Fruit fly (Drosophila melanogaster) whole organism, embryonic: ENCODE data around the gene goe.

ENCODE experiments used
- Abd-B ChIP-seq: fragments of 200-800 bp; sonication (Bioruptor generic); optimal IDR thresholded peaks from 2 replicates; lab custom pipeline; 2018; ENCODE audit warnings: missing biosample characterization, mild to moderate bottlenecking, missing genetic modification characterization, moderate library complexity
- Atf6 ChIP-seq: fragments of 200-800 bp; sonication (Bioruptor generic); IDR thresholded peaks from 2 replicates; pipeline ENCODE4 v1.3.6; 2022; ENCODE audit warnings: missing biosample characterization, missing genetic modification characterization
- B-H1 ChIP-seq: fragments of 200-800 bp; sonication (Bioruptor generic); IDR thresholded peaks from 3 replicates; pipeline ENCODE4 v1.3.6; 2022; ENCODE audit warnings: missing biosample characterization, missing genetic modification characterization
- CG12659 ChIP-seq: fragments of 200-800 bp; sonication (Bioruptor generic); optimal IDR thresholded peaks from 3 replicates; lab custom pipeline; 2017; ENCODE audit warnings: mild to moderate bottlenecking, missing biosample characterization, missing genetic modification reagents, missing genetic modification characterization
- CG14710 ChIP-seq: fragments of 200-800 bp; sonication (Bioruptor generic); optimal IDR thresholded peaks from 3 replicates; lab custom pipeline; 2019; ENCODE audit warnings: missing biosample characterization, mild to moderate bottlenecking, missing genetic modification characterization, moderate library complexity
- CG15479 ChIP-seq: fragments of 200-800 bp; sonication (Bioruptor generic); optimal IDR thresholded peaks from 3 replicates; lab custom pipeline; 2019; ENCODE audit warnings: missing biosample characterization, mild to moderate bottlenecking, missing genetic modification characterization, moderate library complexity
- CG2199 ChIP-seq: fragments of 200-800 bp; sonication (Bioruptor generic); IDR thresholded peaks from 3 replicates; pipeline ENCODE4 v1.3.6; 2022; ENCODE audit warnings: missing biosample characterization, missing genetic modification characterization
- CG34224 ChIP-seq: fragments of 200-800 bp; sonication (Bioruptor generic); IDR thresholded peaks from 3 replicates; pipeline ENCODE4 v1.3.6; 2022; ENCODE audit warnings: missing biosample characterization, missing genetic modification characterization; ENCODE audit not compliant: partially characterized antibody
- CG3995 ChIP-seq: fragments of 200-800 bp; sonication (Bioruptor generic); optimal IDR thresholded peaks from 3 replicates; lab custom pipeline; 2016; ENCODE audit warnings: missing biosample characterization, missing genetic modification characterization
- CG42726 ChIP-seq: fragments of 200-800 bp; sonication (Bioruptor generic); IDR thresholded peaks from 2 replicates; pipeline ENCODE4 v1.3.6; 2022; ENCODE audit warnings: missing biosample characterization, missing genetic modification characterization; ENCODE audit not compliant: partially characterized antibody
- CG43689 ChIP-seq: fragments of 200-800 bp; sonication (Bioruptor generic); IDR thresholded peaks from 2 replicates; pipeline ENCODE4 v1.3.6; 2022; ENCODE audit warnings: missing biosample characterization, missing genetic modification characterization
- CG7987 ChIP-seq: fragments of 200-800 bp; sonication (Bioruptor generic); optimal IDR thresholded peaks from 2 replicates; lab custom pipeline; 2018; ENCODE audit warnings: missing biosample characterization, mild to moderate bottlenecking, missing genetic modification characterization, moderate library complexity
- CG8089 ChIP-seq: fragments of 200-800 bp; sonication (Bioruptor generic); optimal IDR thresholded peaks from 3 replicates; lab custom pipeline; 2016; ENCODE audit warnings: missing biosample characterization, missing genetic modification characterization
- CG8924 ChIP-seq: fragments of 200-800 bp; optimal IDR thresholded peaks from 3 replicates; lab custom pipeline; 2019; ENCODE audit warnings: missing biosample characterization, mild to moderate bottlenecking, missing genetic modification characterization, moderate library complexity
- CHES-1-like ChIP-seq: fragments of 200-800 bp; sonication (Bioruptor generic); optimal IDR thresholded peaks from 2 replicates; lab custom pipeline; 2016; ENCODE audit warnings: missing biosample characterization, missing genetic modification characterization
- CTCF ChIP-seq: fragments of 200-800 bp; sonication (Bioruptor generic); optimal IDR thresholded peaks from 2 replicates; lab custom pipeline; 2017; ENCODE audit warnings: missing biosample characterization, mild to moderate bottlenecking, missing genetic modification characterization, moderate library complexity
- D ChIP-seq, 2 experiments: fragments of 200-800 bp in 1 of 2; fragments of >200 bp in 1 of 2; sonication (Bioruptor generic) in 1 of 2; optimal IDR thresholded peaks; 2 replicates in 1 of 2; 3 replicates in 1 of 2; lab custom pipeline; 2017; ENCODE audit warnings: mild to moderate bottlenecking in 1 of 2, missing biosample characterization in 1 of 2, missing genetic modification characterization in 1 of 2, missing genetic modification reagents in 1 of 2
- Dfd ChIP-seq, 2 experiments: fragments of >200 bp; optimal IDR thresholded peaks; 2 replicates each; lab custom pipeline; 2017; ENCODE audit warnings: missing biosample characterization in 2 of 2, missing genetic modification characterization in 2 of 2
- ERR ChIP-seq: fragments of 200-800 bp; sonication (Bioruptor generic); optimal IDR thresholded peaks from 2 replicates; lab custom pipeline; 2016; ENCODE audit warnings: missing biosample characterization, missing genetic modification characterization
- Eip74EF ChIP-seq, 2 experiments: fragments of 200-800 bp in 1 of 2; fragments of >200 bp in 1 of 2; sonication (Bioruptor generic) in 1 of 2; optimal IDR thresholded peaks; 2 replicates each; lab custom pipeline; 2017 to 2019; ENCODE audit warnings: missing biosample characterization in 2 of 2, missing genetic modification characterization in 2 of 2, mild to moderate bottlenecking in 1 of 2, moderate library complexity in 1 of 2
- Ets65A ChIP-seq: fragments of 200-800 bp; sonication (Bioruptor generic); peaks from one replicate; lab custom pipeline; 2016; ENCODE audit warnings: missing biosample characterization, missing genetic modification characterization
- H2.0 ChIP-seq: fragments of 200-800 bp; sonication (Bioruptor generic); IDR thresholded peaks from 2 replicates; pipeline ENCODE4 v1.3.6; 2022; ENCODE audit warnings: missing biosample characterization, missing genetic modification characterization
- Hr51 ChIP-seq, 2 experiments: fragments of 200-800 bp; sonication (Bioruptor generic); optimal IDR thresholded peaks; 2 replicates in 1 of 2; 3 replicates in 1 of 2; lab custom pipeline; 2016 to 2018; ENCODE audit warnings: missing biosample characterization in 2 of 2, missing genetic modification characterization in 2 of 2, mild to moderate bottlenecking in 1 of 2, moderate library complexity in 1 of 2
- MESR4 ChIP-seq: fragments of 200-800 bp; sonication (Bioruptor generic); optimal IDR thresholded peaks from 2 replicates; lab custom pipeline; 2018; ENCODE audit warnings: missing biosample characterization, mild to moderate bottlenecking, missing genetic modification characterization, moderate library complexity
- Max ChIP-seq: fragments of 200-800 bp; sonication (Bioruptor generic); optimal IDR thresholded peaks from 2 replicates; lab custom pipeline; 2016; ENCODE audit warnings: missing biosample characterization, mild to moderate bottlenecking, missing genetic modification characterization
- Med ChIP-seq: fragments of 200-800 bp; sonication (Bioruptor generic); peaks from one replicate; lab custom pipeline; 2016; ENCODE audit warnings: missing biosample characterization, missing genetic modification characterization, mild to moderate bottlenecking, inconsistent platforms, moderate library complexity
- Myb ChIP-seq: fragments of 200-800 bp; sonication (Bioruptor generic); optimal IDR thresholded peaks from 2 replicates; lab custom pipeline; 2016; ENCODE audit warnings: missing biosample characterization, missing genetic modification characterization
- NC2β ChIP-seq: fragments of 200-800 bp; sonication (Bioruptor generic); optimal IDR thresholded peaks from 2 replicates; lab custom pipeline; 2016; ENCODE audit warnings: missing biosample characterization, missing genetic modification characterization
- NfI ChIP-seq: fragments of 200-800 bp; sonication (Bioruptor generic); optimal IDR thresholded peaks from 3 replicates; lab custom pipeline; 2018; ENCODE audit warnings: missing biosample characterization, mild to moderate bottlenecking, missing genetic modification characterization, moderate library complexity
- Sox100B ChIP-seq: fragments of 200-800 bp; sonication (Bioruptor generic); optimal IDR thresholded peaks from 3 replicates; lab custom pipeline; 2018; ENCODE audit warnings: missing biosample characterization, mild to moderate bottlenecking, missing genetic modification characterization
- Xbp1 ChIP-seq: fragments of 200-800 bp; sonication (Bioruptor generic); optimal IDR thresholded peaks from 3 replicates; lab custom pipeline; 2016; ENCODE audit warnings: missing biosample characterization, mild to moderate bottlenecking, missing genetic modification characterization
- Xrp1 ChIP-seq: fragments of 200-800 bp; sonication (Bioruptor generic); IDR thresholded peaks from 2 replicates; pipeline ENCODE4 v1.3.6; 2022; ENCODE audit warnings: missing biosample characterization, missing genetic modification characterization
- ato ChIP-seq: fragments of 200-800 bp; sonication (Bioruptor generic); IDR thresholded peaks from 2 replicates; pipeline ENCODE4 v1.3.6; 2022; ENCODE audit warnings: missing biosample characterization, missing genetic modification characterization; ENCODE audit not compliant: partially characterized antibody
- cg ChIP-seq: fragments of 200-800 bp; sonication (Bioruptor generic); optimal IDR thresholded peaks from 3 replicates; lab custom pipeline; 2019; ENCODE audit warnings: missing biosample characterization, mild to moderate bottlenecking, missing genetic modification characterization, moderate library complexity
- crp ChIP-seq, 2 experiments: fragments of 200-800 bp; sonication (Bioruptor generic); optimal IDR thresholded peaks; 2 replicates in 1 of 2; 3 replicates in 1 of 2; lab custom pipeline; 2017; ENCODE audit warnings: missing biosample characterization in 2 of 2, missing genetic modification characterization in 2 of 2, mild to moderate bottlenecking in 1 of 2, moderate library complexity in 1 of 2
- fd64A ChIP-seq: fragments of 200-800 bp; sonication (Bioruptor generic); optimal IDR thresholded peaks from 3 replicates; lab custom pipeline; 2018; ENCODE audit warnings: missing biosample characterization, mild to moderate bottlenecking, missing genetic modification characterization
- gem ChIP-seq: fragments of 200-800 bp; sonication (Bioruptor generic); optimal IDR thresholded peaks from 2 replicates; lab custom pipeline; 2019; ENCODE audit warnings: missing biosample characterization, mild to moderate bottlenecking, missing genetic modification characterization, moderate library complexity
- gfzf ChIP-seq: fragments of 200-800 bp; sonication (Bioruptor generic); optimal IDR thresholded peaks from 2 replicates; lab custom pipeline; 2016; ENCODE audit warnings: missing biosample characterization, mild to moderate bottlenecking, missing genetic modification characterization, moderate library complexity
- lola ChIP-seq, 3 experiments: fragments of >200 bp in 2 of 3; fragments of 200-800 bp in 1 of 3; sonication (Bioruptor generic) in 1 of 3; optimal IDR thresholded peaks; 2 replicates each; lab custom pipeline; 2017 to 2019; ENCODE audit warnings: missing biosample characterization in 3 of 3, missing genetic modification characterization in 3 of 3, mild to moderate bottlenecking in 1 of 3, moderate library complexity in 1 of 3
- mam ChIP-seq: fragments of 200-800 bp; sonication (Bioruptor generic); optimal IDR thresholded peaks from 3 replicates; lab custom pipeline; 2016; ENCODE audit warnings: missing biosample characterization, missing genetic modification characterization
- nerfin-2 ChIP-seq: fragments of 200-800 bp; sonication (Bioruptor generic); IDR thresholded peaks from 2 replicates; pipeline ENCODE4 v1.3.6; 2022; ENCODE audit warnings: missing biosample characterization, missing genetic modification characterization; ENCODE audit not compliant: partially characterized antibody
- onecut ChIP-seq: fragments of 200-800 bp; sonication (Bioruptor generic); IDR thresholded peaks from 2 replicates; pipeline ENCODE4 v1.3.6; 2022; ENCODE audit warnings: missing biosample characterization, missing genetic modification characterization
- rib ChIP-seq: fragments of 200-800 bp; sonication (Bioruptor generic); IDR thresholded peaks from 2 replicates; pipeline ENCODE4 v1.3.6; 2022; ENCODE audit warnings: missing biosample characterization, missing genetic modification characterization
- stwl ChIP-seq: fragments of 200-800 bp; sonication (Bioruptor generic); optimal IDR thresholded peaks from 3 replicates; lab custom pipeline; 2018; ENCODE audit warnings: missing biosample characterization, mild to moderate bottlenecking, missing genetic modification characterization, moderate library complexity
- tll ChIP-seq, 2 experiments: fragments of 200-800 bp in 1 of 2; fragments of >200 bp in 1 of 2; sonication (Bioruptor generic) in 1 of 2; optimal IDR thresholded peaks; 2 replicates each; lab custom pipeline; 2017 to 2019; ENCODE audit warnings: missing biosample characterization in 2 of 2, missing genetic modification characterization in 2 of 2, mild to moderate bottlenecking in 1 of 2, moderate library complexity in 1 of 2
- tna ChIP-seq: fragments of 200-800 bp; sonication (Bioruptor generic); IDR thresholded peaks from 2 replicates; pipeline ENCODE4 v1.3.6; 2022; ENCODE audit warnings: missing biosample characterization, missing genetic modification characterization; ENCODE audit not compliant: partially characterized antibody
- tx ChIP-seq: fragments of 200-800 bp; sonication (Bioruptor generic); optimal IDR thresholded peaks from 2 replicates; lab custom pipeline; 2016; ENCODE audit warnings: missing biosample characterization, missing genetic modification characterization
- vfl ChIP-seq: fragments of 200-800 bp; sonication (Bioruptor generic); optimal IDR thresholded peaks from 2 replicates; lab custom pipeline; 2016; ENCODE audit warnings: missing biosample characterization, missing genetic modification characterization

Gene goe

dm6 chrX:16683765-16684164 is 67.9 kb downstream of the goe start, which contains the start of gene Axs (continued):
- no peak for TF ChIP-seq CG43689 (GFP tag; lab: Robert Waterston, UW)
- peak; percentile 94 for TF ChIP-seq CG15479 (GFP tag; lab: Kevin White, UChicago)
- TF ChIP-seq NfI (GFP tag; lab: Kevin White, UChicago): peak; percentile 11
- TF ChIP-seq CG8089: no peak
- peak; percentile 53 for TF ChIP-seq CHES-1-like (GFP tag; lab: Kevin White, UChicago)
- TF ChIP-seq Sox100B (GFP tag; lab: Kevin White, UChicago): no peak
- peak; percentile 52 for TF ChIP-seq nerfin-2
- TF ChIP-seq CG2199 (GFP tag; lab: Robert Waterston, UW): peak; percentile 13; the same call in 1 of the 3 replicates
- TF ChIP-seq gfzf (GFP tag; lab: Kevin White, UChicago): peak; percentile 36
- no peak for TF ChIP-seq D (optimal IDR thresholded peaks at IDR 0.05; lab: Kevin White, UChicago)
- TF ChIP-seq D (GFP tag; optimal IDR thresholded peaks at IDR 0.05; lab: Kevin White, UChicago): no peak
- TF ChIP-seq CG14710 (tag; lab: Kevin White, UChicago): peak; percentile 38
- peak; percentile 92 for TF ChIP-seq Ets65A
- TF ChIP-seq CG3995: peak; percentile 62
- peak in 1 of 2 experiments; percentile 31 for TF ChIP-seq Dfd (GFP tag; optimal IDR thresholded peaks at IDR 0.05; lab: Kevin White, UChicago)
- no peak for TF ChIP-seq Xrp1
- TF ChIP-seq tx (GFP tag; lab: Kevin White, UChicago): peak; percentile 30
- TF ChIP-seq Abd-B (GFP tag; lab: Kevin White, UChicago): peak; percentile 4
- no peak for TF ChIP-seq Max
- 0 out of 3 replicates have a peak, but pooled peaks have one; percentile 35 for TF ChIP-seq CG34224
- peak; percentile 57 for TF ChIP-seq Xbp1 (GFP tag; lab: Kevin White, UChicago)
- TF ChIP-seq gem (tag; lab: Kevin White, UChicago): peak; percentile 17
- TF ChIP-seq H2.0 (GFP tag; lab: Robert Waterston, UW): no peak
- peak; percentile 69 for TF ChIP-seq ato (GFP tag; lab: Robert Waterston, UW)
- TF ChIP-seq Myb (GFP tag; lab: Kevin White, UChicago): peak; percentile 84
- TF ChIP-seq CG8924 (tag; lab: Kevin White, UChicago): peak; percentile 35
- TF ChIP-seq Eip74EF (GFP tag; optimal IDR thresholded peaks at IDR 0.05; lab: Kevin White, UChicago): peak in 1 of 2 experiments; percentile 81
- TF ChIP-seq CTCF (GFP tag; lab: Kevin White, UChicago): peak; percentile 21
- TF ChIP-seq crp (GFP tag; optimal IDR thresholded peaks at IDR 0.05; lab: Kevin White, UChicago): peak in 1 of 2 experiments; percentile 32
- no peak for TF ChIP-seq B-H1
- peak; percentile 74 for TF ChIP-seq tna
- TF ChIP-seq Atf6 (GFP tag; lab: Robert Waterston, UW): no peak
- no peak for TF ChIP-seq fd64A
- TF ChIP-seq NC2β: peak; percentile 34
- TF ChIP-seq rib: 0 out of 2 replicates have a peak, but pooled peaks have one; percentile 34
- peak; percentile 86 for TF ChIP-seq CG42726 (GFP tag; lab: Robert Waterston, UW)
- TF ChIP-seq Hr51 (GFP tag; optimal IDR thresholded peaks at IDR 0.05; lab: Kevin White, UChicago): peak in 1 of 2 experiments; percentile 3
- peak; percentile 15 for TF ChIP-seq MESR4
- TF ChIP-seq vfl (GFP tag; lab: Kevin White, UChicago): peak; percentile 46
- TF ChIP-seq ERR (GFP tag; lab: Kevin White, UChicago): peak; percentile 45
- TF ChIP-seq cg (GFP tag; lab: Kevin White, UChicago): peak; percentile 13
- TF ChIP-seq CG7987 (GFP tag; lab: Kevin White, UChicago): no peak
- TF ChIP-seq Med: peak; percentile 89
- peak in 1 of 3 experiments; percentile 30 for TF ChIP-seq lola (GFP tag; optimal IDR thresholded peaks at IDR 0.05; lab: Kevin White, UChicago)
- peak; percentile 64 for TF ChIP-seq stwl
- 0 out of 2 replicates have a peak, but pooled peaks have one; percentile 7 for TF ChIP-seq onecut
- peak in 1 of 2 experiments; percentile 37 for TF ChIP-seq tll (GFP tag; optimal IDR thresholded peaks at IDR 0.05; lab: Kevin White, UChicago)
- TF ChIP-seq mam (GFP tag; lab: Kevin White, UChicago): peak; percentile 50
- peak; percentile 50 for TF ChIP-seq CG12659
